Worm (Caenorhabditis elegans): ENCODE data around the gene T28F3.9.

The T28F3.9 gene

ce11 chrIV:17331100-17331577 is 22.8 kb downstream of the T28F3.9 start, which contains the start of gene C49C3.6:
Gene C49C3.6, plus strand, starts transcription at chrIV:17331527.
- no peak for TF ChIP-seq ref-1 (GFP tag; conservative IDR thresholded peaks at IDR 0.05)
- no peak for TF ChIP-seq cog-1 (tag; optimal IDR thresholded peaks at IDR 0.05)
- no peak for TF ChIP-seq ztf-23 (GFP tag; IDR thresholded peaks at IDR 0.05)
- TF ChIP-seq flt-1 (GFP tag; IDR thresholded peaks at IDR 0.05): no peak

DNA sequence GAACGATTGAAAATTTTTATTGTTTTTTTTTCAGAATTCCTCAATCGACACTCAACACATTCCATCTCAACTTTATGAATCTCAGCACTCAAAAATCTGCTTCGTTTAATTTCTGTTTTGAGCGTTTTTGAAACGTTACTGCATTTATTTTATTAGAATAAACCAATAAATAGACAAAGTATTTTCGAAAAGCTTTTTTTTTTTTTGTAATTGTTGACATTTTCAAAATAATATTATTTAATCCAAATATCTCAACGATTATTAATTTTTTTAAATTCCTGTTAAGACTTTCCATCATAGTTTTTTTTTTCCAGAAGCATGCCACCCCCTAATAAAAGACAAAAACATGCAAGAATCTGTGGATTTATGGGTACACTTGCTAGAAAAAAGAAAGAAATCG is 23.9 kb downstream of the T28F3.9 start, which contains the start of gene C49C3.7:
Gene C49C3.7 (plus strand): TSS at position 301 of the 400 bp plus-strand sequence.
- no peak for TF ChIP-seq klf-2 (GFP tag; conservative IDR thresholded peaks at IDR 0.05)
- TF ChIP-seq cog-1 (tag; optimal IDR thresholded peaks at IDR 0.05): no peak
- no peak for TF ChIP-seq ztf-23 (GFP tag; IDR thresholded peaks at IDR 0.05)
- TF ChIP-seq med-1 (GFP tag; optimal IDR thresholded peaks at IDR 0.05; ENCODE audit: insufficient read depth): no peak
- no peak for TF ChIP-seq T22C8.4 (GFP tag; IDR thresholded peaks at IDR 0.05)
- no peak for TF ChIP-seq tab-1 (GFP tag; IDR thresholded peaks at IDR 0.05)
- no peak for TF ChIP-seq flt-1 (GFP tag; IDR thresholded peaks at IDR 0.05)
- TF ChIP-seq ref-1 (GFP tag; conservative IDR thresholded peaks at IDR 0.05): no peak
- no peak for TF ChIP-seq ztf-29 (GFP tag; IDR thresholded peaks at IDR 0.05)

ce11 chrIV:17333542-17334281 is 25.4 kb downstream of the T28F3.9 start, which contains the start of gene C49C3.15:
Gene C49C3.15, plus strand, starts transcription at chrIV:17334231.
- TF ChIP-seq med-1 (GFP tag; optimal IDR thresholded peaks at IDR 0.05; ENCODE audit: insufficient read depth) (no peak), cog-1 (tag; optimal IDR thresholded peaks at IDR 0.05) (no peak), ztf-23 (GFP tag; IDR thresholded peaks at IDR 0.05) (no peak), klf-2 (GFP tag; conservative IDR thresholded peaks at IDR 0.05) (no peak), flt-1 (GFP tag; IDR thresholded peaks at IDR 0.05) (no peak)

DNA sequence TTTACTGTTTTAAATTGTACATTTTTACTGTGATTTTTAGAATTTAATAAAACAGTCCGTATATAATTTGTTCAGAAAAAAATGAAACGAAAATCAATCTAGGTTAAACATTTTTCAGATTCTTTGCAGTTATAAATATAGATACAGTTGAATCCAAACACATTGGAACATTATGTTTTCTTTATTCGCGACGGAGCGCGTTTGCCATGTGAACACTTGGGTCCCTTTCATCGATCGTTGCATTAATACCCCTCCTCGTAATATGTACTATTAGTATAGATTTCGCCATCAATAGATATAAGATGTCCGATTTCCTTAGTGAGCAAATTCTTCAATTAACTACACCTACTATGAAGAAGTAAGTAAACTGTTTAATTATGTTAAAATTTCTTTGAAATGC is 26.7 kb downstream of the T28F3.9 start, which contains the start of gene C49C3.8:
Gene C49C3.8 (plus strand): TSS at position 173 of the 400 bp plus-strand sequence.
- TF ChIP-seq T22C8.4 (GFP tag; IDR thresholded peaks at IDR 0.05): no peak

ce11 chrIV:17338920-17339510 is 30.7 kb downstream of the T28F3.9 start, which contains the start of gene C49C3.10:
Gene C49C3.10, minus strand, starts transcription at chrIV:17338970.
- TF ChIP-seq T22C8.4 (GFP tag; IDR thresholded peaks at IDR 0.05): no peak
- TF ChIP-seq med-1 (GFP tag; optimal IDR thresholded peaks at IDR 0.05; ENCODE audit: insufficient read depth): no peak
- TF ChIP-seq klf-2 (GFP tag; conservative IDR thresholded peaks at IDR 0.05): no peak
- TF ChIP-seq ztf-29 (GFP tag; IDR thresholded peaks at IDR 0.05): no peak
- TF ChIP-seq tab-1 (GFP tag; IDR thresholded peaks at IDR 0.05): no peak
- no peak for TF ChIP-seq ref-1 (GFP tag; conservative IDR thresholded peaks at IDR 0.05)
- no peak for TF ChIP-seq ztf-23 (GFP tag; IDR thresholded peaks at IDR 0.05)
- no peak for TF ChIP-seq flt-1 (GFP tag; IDR thresholded peaks at IDR 0.05)
- no peak for TF ChIP-seq cog-1 (tag; optimal IDR thresholded peaks at IDR 0.05)

DNA sequence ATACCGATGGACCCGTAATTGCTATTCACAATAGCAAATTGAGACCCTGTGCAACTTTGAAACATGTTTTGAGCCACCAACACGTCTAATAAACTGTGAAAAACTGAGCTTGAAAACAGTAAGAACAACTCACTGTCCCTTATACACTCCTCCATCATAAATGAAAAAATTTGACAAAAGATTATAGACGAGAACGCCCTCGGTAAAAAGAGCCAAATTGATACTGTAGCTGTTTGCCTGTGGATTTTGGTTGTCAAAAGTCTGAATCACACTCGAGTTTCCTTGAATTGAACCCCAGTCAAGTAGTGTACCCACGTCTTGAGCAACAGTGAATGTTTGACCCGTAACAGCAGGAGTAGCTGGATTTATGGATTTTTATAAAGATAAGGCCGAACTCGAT is 32.7 kb downstream of the T28F3.9 start:
- TF ChIP-seq klf-2 (GFP tag; conservative IDR thresholded peaks at IDR 0.05): no peak
- no peak for TF ChIP-seq ztf-29 (GFP tag; IDR thresholded peaks at IDR 0.05)
- no peak for TF ChIP-seq ztf-23 (GFP tag; IDR thresholded peaks at IDR 0.05)
- no peak for TF ChIP-seq T22C8.4 (GFP tag; IDR thresholded peaks at IDR 0.05)
- no peak for TF ChIP-seq cog-1 (tag; optimal IDR thresholded peaks at IDR 0.05)

- no peak for TF ChIP-seq ztf-23 (GFP tag; IDR thresholded peaks at IDR 0.05)
- TF ChIP-seq ref-1 (GFP tag; conservative IDR thresholded peaks at IDR 0.05): no peak
- TF ChIP-seq med-1 (GFP tag; optimal IDR thresholded peaks at IDR 0.05; ENCODE audit: insufficient read depth): no peak
- TF ChIP-seq flt-1 (GFP tag; IDR thresholded peaks at IDR 0.05): no peak
- TF ChIP-seq ztf-29 (GFP tag; IDR thresholded peaks at IDR 0.05): no peak
- no peak for TF ChIP-seq T22C8.4 (GFP tag; IDR thresholded peaks at IDR 0.05)
- TF ChIP-seq klf-2 (GFP tag; conservative IDR thresholded peaks at IDR 0.05): no peak
- no peak for TF ChIP-seq tab-1 (GFP tag; IDR thresholded peaks at IDR 0.05)
- no peak for TF ChIP-seq cog-1 (tag; optimal IDR thresholded peaks at IDR 0.05)
These were observed 33.9 kb downstream of the T28F3.9 start, which contains the start of gene C49C3.9 for ce11 chrIV:17342179-17342578. Gene C49C3.9, minus strand, starts transcription at chrIV:17342314.

ce11 chrIV:17342667-17343066 is 34.4 kb downstream of the T28F3.9 start, which contains the start of gene C49C3.21:
Gene C49C3.21, plus strand, starts transcription at chrIV:17342967.
- TF ChIP-seq ztf-23 (GFP tag; IDR thresholded peaks at IDR 0.05) (no peak), T22C8.4 (GFP tag; IDR thresholded peaks at IDR 0.05) (no peak), flt-1 (GFP tag; IDR thresholded peaks at IDR 0.05) (no peak), cog-1 (tag; optimal IDR thresholded peaks at IDR 0.05) (no peak), klf-2 (GFP tag; conservative IDR thresholded peaks at IDR 0.05) (no peak), ztf-29 (GFP tag; IDR thresholded peaks at IDR 0.05) (no peak)

- TF ChIP-seq T22C8.4 (GFP tag; IDR thresholded peaks at IDR 0.05) (no peak), ztf-23 (GFP tag; IDR thresholded peaks at IDR 0.05) (no peak), klf-2 (GFP tag; conservative IDR thresholded peaks at IDR 0.05) (no peak), med-1 (GFP tag; optimal IDR thresholded peaks at IDR 0.05; ENCODE audit: insufficient read depth) (no peak), cog-1 (tag; optimal IDR thresholded peaks at IDR 0.05) (no peak), flt-1 (GFP tag; IDR thresholded peaks at IDR 0.05) (no peak), tab-1 (GFP tag; IDR thresholded peaks at IDR 0.05) (no peak), ztf-29 (GFP tag; IDR thresholded peaks at IDR 0.05) (no peak), ref-1 (GFP tag; conservative IDR thresholded peaks at IDR 0.05) (no peak)
These were observed 35.2 kb downstream of the T28F3.9 start, which contains the start of gene C49C3.11 for ce11 chrIV:17343482-17343881. Gene C49C3.11, plus strand, starts transcription at chrIV:17343782.
